Worm (Caenorhabditis elegans): Measurements from ENCODE around the gene clec-5.
A peak's percentile ranks its signal among the peaks of the same experiment; 100 is the strongest.

Gene clec-5

ce11 chrIII:4917077-4917476, 33.7 kb upstream of the clec-5 start, which contains the start of gene rars-1:
TSS of gene rars-1 (minus strand) at chrIII:4917177.
- TF ChIP-seq zfh-2 (GFP tag; conservative IDR thresholded peaks at IDR 0.05) = no peak
- TF ChIP-seq lin-54 (GFP tag; optimal IDR thresholded peaks at IDR 0.05) = peak; percentile 14
- 0 out of 2 replicates have a peak, but pooled peaks have one; percentile 56 for TF ChIP-seq ceh-58 (GFP tag; IDR thresholded peaks at IDR 0.05)
- no peak for TF ChIP-seq F23B12.7 (tag; optimal IDR thresholded peaks at IDR 0.05; ENCODE audit: insufficient read depth)

ce11 chrIII:4913736-4914135, 30.3 kb upstream of the clec-5 start:
- TF ChIP-seq T07F8.4 (tag; optimal IDR thresholded peaks at IDR 0.05) = no peak
- peak; percentile 19 for TF ChIP-seq hrde-1 (tag; optimal IDR thresholded peaks at IDR 0.05; ENCODE audit: borderline replicate concordance)

- TF ChIP-seq nhr-80 (tag; optimal IDR thresholded peaks at IDR 0.05) (no peak), ztf-18 (tag; optimal IDR thresholded peaks at IDR 0.05) (peak; percentile 8), K12H6.12 (tag; optimal IDR thresholded peaks at IDR 0.05) (no peak), mcd-1 (GFP tag; IDR thresholded peaks at IDR 0.05) (peak; percentile 48; the same call in 1 of the 2 replicates), ZK185.1 (tag; optimal IDR thresholded peaks at IDR 0.05; ENCODE audit: poor library complexity, severe bottlenecking) (peak; percentile 76), pbrm-1 (GFP tag; IDR thresholded peaks at IDR 0.05) (no peak), rcor-1 (GFP tag; IDR thresholded peaks at IDR 0.05) (0 out of 2 replicates have a peak, but pooled peaks have one; percentile 15), lin-35 (GFP tag; optimal IDR thresholded peaks at IDR 0.05) (peak in 1 of 3 experiments; percentile 63), attf-5 (GFP tag; optimal IDR thresholded peaks at IDR 0.05) (no peak), madf-8 (GFP tag; conservative IDR thresholded peaks at IDR 0.05) (peak; percentile 36; the same call in 1 of the 2 replicates), him-1 (tag; optimal IDR thresholded peaks at IDR 0.05) (peak; percentile 44), unc-130 (GFP tag; optimal IDR thresholded peaks at IDR 0.05) (peak; percentile 53), lsl-1 (GFP tag; optimal IDR thresholded peaks at IDR 0.05) (peak; percentile 34), ceh-27 (GFP tag; optimal IDR thresholded peaks at IDR 0.05) (peak; percentile 61), dox-1 (GFP tag; IDR thresholded peaks at IDR 0.05) (peak; percentile 54; the same call in 1 of the 2 replicates), snpc-1.1 (tag; optimal IDR thresholded peaks at IDR 0.05; ENCODE audit: insufficient read depth) (no peak), hsf-1 (GFP tag; IDR thresholded peaks at IDR 0.05) (no peak), rec-8 (tag; optimal IDR thresholded peaks at IDR 0.05) (peak in 1 of 2 experiments; percentile 53), lin-40 (tag; optimal IDR thresholded peaks at IDR 0.05) (peak; percentile 5), gei-17 (GFP tag; optimal IDR thresholded peaks at IDR 0.05) (no peak), lin-54 (GFP tag; optimal IDR thresholded peaks at IDR 0.05) (peak; percentile 3), D2030.7 (GFP tag; IDR thresholded peaks at IDR 0.05) (peak; percentile 26; the same call in 1 of the 2 replicates), F57A8.1 (GFP tag; optimal IDR thresholded peaks at IDR 0.05) (no peak), ceh-79 (tag; optimal IDR thresholded peaks at IDR 0.05) (no peak), ceh-58 (GFP tag; IDR thresholded peaks at IDR 0.05) (no peak), ceh-40 (GFP tag; IDR thresholded peaks at IDR 0.05) (0 out of 2 replicates have a peak, but pooled peaks have one; percentile 10), let-607 (tag; optimal IDR thresholded peaks at IDR 0.05) (peak in 1 of 2 experiments; percentile 60), atf-7 (tag; optimal IDR thresholded peaks at IDR 0.05) (no peak), cebp-1 (GFP tag; IDR thresholded peaks at IDR 0.05) (no peak), cebp-1 (tag; optimal IDR thresholded peaks at IDR 0.05) (peak; percentile 24)
Measured at ce11 chrIII:4912317-4912716, 28.9 kb upstream of the clec-5 start, which contains the start of the genes F26F4.9 and cee-1. TSS of gene F26F4.9 (minus strand) at chrIII:4912521. TSS of gene cee-1 (plus strand) at chrIII:4912699.
